Fruit fly (Drosophila melanogaster) Kc167 (cell line): ENCODE results near the gene CG43703.

Experiments
- psq ChIP-seq: fragments of >200 bp; optimal IDR thresholded peaks from 2 replicates; lab custom pipeline; 2017; ENCODE audit warnings: missing external identifiers
- ttk ChIP-seq: sonication (Bioruptor generic); optimal IDR thresholded peaks from 2 replicates; lab custom pipeline; 2017; ENCODE audit warnings: missing external identifiers

DNA sequence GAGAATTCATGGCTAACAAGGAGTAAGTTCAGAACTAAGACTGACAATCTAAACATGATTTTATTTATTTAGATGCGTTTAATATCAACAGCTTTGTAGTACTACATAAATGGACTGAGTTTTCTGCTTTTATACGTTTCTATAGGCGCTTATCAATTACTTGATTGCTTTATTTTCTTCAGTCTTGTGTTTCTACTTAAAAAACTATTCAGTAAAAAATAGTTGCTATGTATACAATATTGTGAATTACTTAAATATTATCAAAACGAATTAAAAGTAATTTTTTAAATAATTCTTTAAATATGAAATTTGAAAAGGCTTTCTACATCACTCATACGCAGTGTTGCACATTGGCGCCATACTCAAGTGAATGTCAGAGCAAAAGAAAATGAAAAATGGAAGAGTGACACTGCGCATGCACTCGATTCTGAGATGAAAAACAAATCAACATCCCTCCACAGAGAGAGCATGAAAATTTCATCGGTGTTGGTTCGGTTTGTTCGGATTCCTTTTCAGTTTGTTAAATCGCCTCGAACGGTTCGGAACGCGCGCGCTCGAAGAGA lies 47.5 kb upstream of the CG43703 start, which contains the start of the genes lectin-24A and Shaw:
- no peak for TF ChIP-seq psq
- TF ChIP-seq ttk (lab: Kevin White, UChicago): no peak
